Fruit fly (Drosophila melanogaster) whole organism, pupa: ENCODE measurements around the gene solo.

Source experiments
- CG10348 ChIP-seq: fragments of 200-800 bp; sonication (Bioruptor generic); IDR thresholded peaks from 2 replicates; pipeline ENCODE4 v1.3.6; 2022; ENCODE audit warnings: missing biosample characterization, missing genetic modification characterization
- CG17806 ChIP-seq: fragments of 200-800 bp; sonication (Bioruptor generic); optimal IDR thresholded peaks from 2 replicates; lab custom pipeline; 2018; ENCODE audit warnings: missing biosample characterization, mild to moderate bottlenecking, missing genetic modification characterization, moderate library complexity
- CG32121 ChIP-seq: fragments of 200-800 bp; sonication (Bioruptor generic); IDR thresholded peaks from 2 replicates; pipeline ENCODE4 v1.3.6; 2022; ENCODE audit warnings: missing biosample characterization, missing genetic modification characterization
- CG34367 ChIP-seq: fragments of 200-800 bp; sonication (Bioruptor generic); optimal IDR thresholded peaks from 2 replicates; lab custom pipeline; 2018; ENCODE audit warnings: missing biosample characterization, mild to moderate bottlenecking, missing genetic modification characterization
- CG4496 ChIP-seq: fragments of 200-800 bp; sonication (Bioruptor generic); IDR thresholded peaks from 3 replicates; pipeline ENCODE4 v1.3.6; 2022; ENCODE audit warnings: missing biosample characterization, missing genetic modification characterization
- CG9948 ChIP-seq: fragments of 200-800 bp; sonication (Bioruptor generic); optimal IDR thresholded peaks from 2 replicates; lab custom pipeline; 2018; ENCODE audit warnings: missing biosample characterization, mild to moderate bottlenecking, missing genetic modification characterization, moderate library complexity
- EcR ChIP-seq: fragments of 200-800 bp; sonication (Bioruptor generic); optimal IDR thresholded peaks from 3 replicates; lab custom pipeline; 2019; ENCODE audit warnings: missing biosample characterization, missing genetic modification characterization, mild to moderate bottlenecking, moderate library complexity, missing genetic modification reagents
- Ets98B ChIP-seq: fragments of 200-800 bp; sonication (Bioruptor generic); IDR thresholded peaks from 2 replicates; pipeline ENCODE4 v1.3.6; 2022; ENCODE audit warnings: missing biosample characterization, missing genetic modification characterization
- Pif1A ChIP-seq: fragments of 200-800 bp; sonication (Bioruptor generic); optimal IDR thresholded peaks from 3 replicates; lab custom pipeline; 2016; ENCODE audit warnings: missing biosample characterization, missing genetic modification characterization
- fd96Ca ChIP-seq: fragments of 200-800 bp; sonication (Bioruptor generic); IDR thresholded peaks from 3 replicates; pipeline ENCODE4 v1.3.6; 2022; ENCODE audit warnings: missing biosample characterization, missing genetic modification characterization
- rn ChIP-seq: fragments of 200-800 bp; sonication (Bioruptor generic); IDR thresholded peaks from 2 replicates; pipeline ENCODE4 v1.3.6; 2022; ENCODE audit warnings: missing biosample characterization, missing genetic modification characterization

dm6 chr2L:15038339-15039308, 22.8 kb upstream of the solo start, which contains the start of gene CIAPIN1:
- TF ChIP-seq CG17806 (tag; lab: Kevin White, UChicago), result no peak
- TF ChIP-seq EcR, result peak; percentile 67
- TF ChIP-seq CG4496 (GFP tag; lab: Robert Waterston, UW), result no peak
- TF ChIP-seq CG32121, result no peak
- TF ChIP-seq rn (GFP tag; lab: Robert Waterston, UW), result no peak
- TF ChIP-seq Pif1A, result no peak
- no peak for TF ChIP-seq CG10348 (GFP tag; lab: Robert Waterston, UW)
- no peak for TF ChIP-seq CG34367 (tag; lab: Kevin White, UChicago)
- TF ChIP-seq CG9948 (tag; lab: Kevin White, UChicago), result no peak
- no peak for TF ChIP-seq Ets98B (GFP tag; lab: Robert Waterston, UW)
- no peak for TF ChIP-seq fd96Ca (GFP tag; lab: Robert Waterston, UW)
